Worm (Caenorhabditis elegans) whole organism, L1 larva: ENCODE measurements around the gene C45G9.11.
A peak's percentile ranks its signal among the peaks of the same experiment; 100 is the strongest.

Experiments used
- C34B4.2 ChIP-seq: sonication (generic microtip); optimal IDR thresholded peaks from 2 replicates; lab custom pipeline; 2017; ENCODE audit warnings: mild to moderate bottlenecking, missing genetic modification characterization, missing compliant biosample characterization
- F16B12.6 ChIP-seq: fragments of 150-350 bp; optimal IDR thresholded peaks from 2 replicates; lab custom pipeline; 2014; ENCODE audit warnings: missing biosample characterization, missing genetic modification characterization
- Y116A8C.19 ChIP-seq: sonication (generic microtip); optimal IDR thresholded peaks from 2 replicates; lab custom pipeline; 2016; ENCODE audit warnings: missing compliant biosample characterization, missing genetic modification characterization, borderline replicate concordance
- aha-1 ChIP-seq: fragments of 150-350 bp; optimal IDR thresholded peaks from 2 replicates; lab custom pipeline; 2014; ENCODE audit warnings: missing biosample characterization, missing genetic modification characterization
- aly-2 ChIP-seq: fragments of 150-350 bp; optimal IDR thresholded peaks from 2 replicates; lab custom pipeline; 2014; ENCODE audit warnings: missing biosample characterization, missing genetic modification characterization
- blmp-1 ChIP-seq: fragments of 150-350 bp; optimal IDR thresholded peaks from 2 replicates; lab custom pipeline; 2014; ENCODE audit warnings: missing biosample characterization, missing genetic modification characterization
- ceh-82 ChIP-seq, 3 experiments: fragments of 150-350 bp in 1 of 3; sonication (generic microtip) in 2 of 3; optimal IDR thresholded peaks; 2 replicates each; lab custom pipeline; 2014 to 2017; ENCODE audit warnings: missing biosample characterization in 3 of 3, missing genetic modification characterization in 3 of 3
- ceh-88 ChIP-seq: fragments of 200-800 bp; sonication (Bioruptor generic); IDR thresholded peaks from 2 replicates; pipeline ENCODE4 v1.3.6; 2022; ENCODE audit warnings: missing genetic modification characterization, missing compliant biosample characterization
- ces-1 ChIP-seq: fragments of 150-350 bp; optimal IDR thresholded peaks from 2 replicates; lab custom pipeline; 2014; ENCODE audit warnings: missing biosample characterization, missing genetic modification reagents, missing genetic modification characterization
- dsc-1 ChIP-seq: sonication (generic microtip); optimal IDR thresholded peaks from 2 replicates; lab custom pipeline; 2016; ENCODE audit warnings: mild to moderate bottlenecking, missing genetic modification characterization, missing compliant biosample characterization
- efl-1 ChIP-seq, 4 experiments: fragments of 150-350 bp; optimal IDR thresholded peaks in 3 of 4; peaks in 1 of 4; 1 replicate in 1 of 4; 2 replicates in 3 of 4; lab custom pipeline; 2014; ENCODE audit warnings: missing biosample characterization in 2 of 4, missing genetic modification characterization in 2 of 4, missing genetic modification reagents in 2 of 4
- egl-27 ChIP-seq, 2 experiments: fragments of 150-350 bp in 1 of 2; sonication (generic microtip); optimal IDR thresholded peaks; 3 replicates each; lab custom pipeline; 2017 to 2018; ENCODE audit warnings: missing biosample characterization in 2 of 2, missing genetic modification characterization in 2 of 2, missing genetic modification reagents in 2 of 2
- elt-3 ChIP-seq, 6 experiments: fragments of 150-350 bp in 1 of 6; sonication (generic microtip); optimal IDR thresholded peaks; 2 replicates each; lab custom pipeline; 2017 to 2018; ENCODE audit warnings: missing biosample characterization in 6 of 6, missing genetic modification characterization in 6 of 6, inconsistent platforms in 1 of 6
- ets-5 ChIP-seq: fragments of 200-800 bp; sonication (Bioruptor generic); IDR thresholded peaks from 2 replicates; pipeline ENCODE4 v1.3.6; 2022; ENCODE audit warnings: missing genetic modification characterization, missing compliant biosample characterization
- fkh-10 ChIP-seq: sonication (generic microtip); optimal IDR thresholded peaks from 2 replicates; lab custom pipeline; 2017; ENCODE audit warnings: missing biosample characterization, missing genetic modification reagents, missing genetic modification characterization
- fkh-8 ChIP-seq: sonication (generic microtip); optimal IDR thresholded peaks from 2 replicates; lab custom pipeline; 2016; ENCODE audit warnings: mild to moderate bottlenecking, missing genetic modification characterization, missing compliant biosample characterization
- grh-1 ChIP-seq: fragments of 200-800 bp; sonication (Bioruptor generic); IDR thresholded peaks from 2 replicates; pipeline ENCODE4 v1.3.6; 2022; ENCODE audit warnings: missing genetic modification reagents, missing genetic modification characterization, missing compliant biosample characterization
- hpl-2 ChIP-seq: fragments of 150-350 bp; optimal IDR thresholded peaks from 2 replicates; lab custom pipeline; 2014; ENCODE audit warnings: missing biosample characterization, missing genetic modification reagents, missing genetic modification characterization
- irx-1 ChIP-seq: sonication (generic microtip); optimal IDR thresholded peaks from 2 replicates; lab custom pipeline; 2016; ENCODE audit warnings: missing genetic modification characterization, missing compliant biosample characterization
- isw-1 ChIP-seq: fragments of 200-800 bp; sonication (Bioruptor generic); IDR thresholded peaks from 2 replicates; pipeline ENCODE4 v1.3.6; 2022; ENCODE audit warnings: missing genetic modification characterization, missing compliant biosample characterization
- jun-1 ChIP-seq: fragments of 150-350 bp; optimal IDR thresholded peaks from 2 replicates; lab custom pipeline; 2014; ENCODE audit warnings: missing biosample characterization, missing genetic modification reagents, missing genetic modification characterization
- lin-13 ChIP-seq: fragments of 150-350 bp; optimal IDR thresholded peaks from 2 replicates; lab custom pipeline; 2014; ENCODE audit warnings: missing biosample characterization, missing genetic modification reagents, missing genetic modification characterization
- lin-15B ChIP-seq: fragments of 150-350 bp; sonication (generic microtip); optimal IDR thresholded peaks from 3 replicates; lab custom pipeline; 2014; ENCODE audit warnings: missing biosample characterization, missing genetic modification characterization
- lin-39 ChIP-seq: fragments of 150-350 bp; optimal IDR thresholded peaks from 2 replicates; lab custom pipeline; 2014; ENCODE audit warnings: missing biosample characterization, missing genetic modification reagents, missing genetic modification characterization
- lir-3 ChIP-seq: sonication (generic microtip); optimal IDR thresholded peaks from 2 replicates; lab custom pipeline; 2016; ENCODE audit warnings: mild to moderate bottlenecking, missing genetic modification characterization, moderate library complexity, missing compliant biosample characterization; ENCODE audit not compliant: poor library complexity
- mdl-1 ChIP-seq, 2 experiments: fragments of 150-350 bp; optimal IDR thresholded peaks; 2 replicates each; lab custom pipeline; 2014 to 2017; ENCODE audit warnings: missing biosample characterization in 2 of 2, missing genetic modification characterization in 2 of 2, inconsistent platforms in 1 of 2
- mep-1 ChIP-seq: fragments of 150-350 bp; optimal IDR thresholded peaks from 2 replicates; lab custom pipeline; 2014; ENCODE audit warnings: missing biosample characterization, missing genetic modification characterization
- nhr-11 ChIP-seq: fragments of 150-350 bp; optimal IDR thresholded peaks from 2 replicates; lab custom pipeline; 2014; ENCODE audit warnings: missing biosample characterization, missing genetic modification characterization
- nhr-12 ChIP-seq: sonication (generic microtip); optimal IDR thresholded peaks from 2 replicates; lab custom pipeline; 2017; ENCODE audit warnings: missing biosample characterization, missing genetic modification characterization
- nhr-19 ChIP-seq: fragments of 200-800 bp; sonication (Bioruptor generic); conservative IDR thresholded peaks from 2 replicates; pipeline ENCODE4 v1.3.6; 2022; ENCODE audit warnings: missing genetic modification characterization, missing compliant biosample characterization
- nhr-47 ChIP-seq: sonication (generic microtip); optimal IDR thresholded peaks from 2 replicates; lab custom pipeline; 2016; ENCODE audit warnings: mild to moderate bottlenecking, missing genetic modification characterization, moderate library complexity, missing compliant biosample characterization
- nhr-85 ChIP-seq: sonication (generic microtip); peaks from one replicate; lab custom pipeline; 2016; ENCODE audit warnings: missing genetic modification characterization, inconsistent platforms, missing compliant biosample characterization
- nhr-90 ChIP-seq: sonication (generic microtip); optimal IDR thresholded peaks from 2 replicates; lab custom pipeline; 2016; ENCODE audit warnings: mild to moderate bottlenecking, missing genetic modification characterization, missing compliant biosample characterization; ENCODE audit not compliant: poor library complexity
- pag-3 ChIP-seq: sonication (generic microtip); optimal IDR thresholded peaks from 2 replicates; lab custom pipeline; 2017; ENCODE audit warnings: missing genetic modification characterization, mild to moderate bottlenecking, missing compliant biosample characterization, antibody characterized with exemption, borderline replicate concordance; ENCODE audit not compliant: insufficient read depth
- pax-3 ChIP-seq: fragments of 200-800 bp; sonication (Bioruptor generic); optimal IDR thresholded peaks from 2 replicates; lab custom pipeline; 2018; ENCODE audit warnings: mild to moderate bottlenecking, missing genetic modification characterization, moderate library complexity, missing compliant biosample characterization
- pqm-1 ChIP-seq: sonication (generic microtip); optimal IDR thresholded peaks from 3 replicates; lab custom pipeline; 2017; ENCODE audit warnings: missing biosample characterization, missing genetic modification characterization
- snpc-4 ChIP-seq: fragments of 150-350 bp; optimal IDR thresholded peaks from 2 replicates; lab custom pipeline; 2014; ENCODE audit warnings: missing biosample characterization, missing genetic modification characterization
- snu-23 ChIP-seq: sonication (generic microtip); optimal IDR thresholded peaks from 2 replicates; lab custom pipeline; 2016; ENCODE audit warnings: missing genetic modification characterization, missing compliant biosample characterization
- sox-4 ChIP-seq: sonication (generic microtip); optimal IDR thresholded peaks from 2 replicates; lab custom pipeline; 2016; ENCODE audit warnings: missing genetic modification characterization, missing compliant biosample characterization
- sptf-1 ChIP-seq: fragments of 150-350 bp; optimal IDR thresholded peaks from 2 replicates; lab custom pipeline; 2014; ENCODE audit warnings: missing biosample characterization, missing genetic modification characterization
- sup-37 ChIP-seq: fragments of 200-800 bp; sonication (Bioruptor generic); optimal IDR thresholded peaks from 2 replicates; lab custom pipeline; 2018; ENCODE audit warnings: mild to moderate bottlenecking, missing genetic modification characterization, missing compliant biosample characterization
- tbx-2 ChIP-seq: sonication (generic microtip); optimal IDR thresholded peaks from 2 replicates; lab custom pipeline; 2016; ENCODE audit warnings: missing genetic modification characterization, missing compliant biosample characterization
- tlp-1 ChIP-seq: fragments of 150-350 bp; optimal IDR thresholded peaks from 2 replicates; lab custom pipeline; 2014; ENCODE audit warnings: missing biosample characterization, missing genetic modification characterization
- unc-130 ChIP-seq: fragments of 150-350 bp; optimal IDR thresholded peaks from 2 replicates; lab custom pipeline; 2017; ENCODE audit warnings: missing biosample characterization, missing genetic modification characterization, inconsistent platforms
- unc-30 ChIP-seq: sonication (generic microtip); optimal IDR thresholded peaks from 2 replicates; lab custom pipeline; 2017; ENCODE audit warnings: missing biosample characterization, missing genetic modification characterization
- unc-62 ChIP-seq: fragments of 150-350 bp; optimal IDR thresholded peaks from 2 replicates; lab custom pipeline; 2014; ENCODE audit warnings: missing biosample characterization, missing genetic modification reagents, missing genetic modification characterization
- unc-98 ChIP-seq: fragments of 200-800 bp; sonication (Bioruptor generic); IDR thresholded peaks from 2 replicates; pipeline ENCODE4 v1.3.6; 2022; ENCODE audit warnings: missing genetic modification characterization, missing compliant biosample characterization
- vab-15 ChIP-seq: sonication (generic microtip); optimal IDR thresholded peaks from 2 replicates; lab custom pipeline; 2017; ENCODE audit warnings: missing genotype, mild to moderate bottlenecking, missing genetic modification characterization, missing compliant biosample characterization
- zag-1 ChIP-seq: fragments of 150-350 bp; optimal IDR thresholded peaks from 2 replicates; lab custom pipeline; 2014; ENCODE audit warnings: missing biosample characterization, missing genetic modification characterization
- zip-4 ChIP-seq: fragments of 200-800 bp; sonication (Bioruptor generic); optimal IDR thresholded peaks from 2 replicates; lab custom pipeline; 2018; ENCODE audit warnings: mild to moderate bottlenecking, missing genetic modification characterization, moderate library complexity, missing compliant biosample characterization
- ztf-11 ChIP-seq, 2 experiments: sonication (generic microtip); optimal IDR thresholded peaks; 2 replicates each; lab custom pipeline; 2016 to 2017; ENCODE audit warnings: missing genetic modification characterization in 2 of 2, missing biosample characterization in 1 of 2, missing compliant biosample characterization in 1 of 2

The C45G9.11 gene

DNA sequence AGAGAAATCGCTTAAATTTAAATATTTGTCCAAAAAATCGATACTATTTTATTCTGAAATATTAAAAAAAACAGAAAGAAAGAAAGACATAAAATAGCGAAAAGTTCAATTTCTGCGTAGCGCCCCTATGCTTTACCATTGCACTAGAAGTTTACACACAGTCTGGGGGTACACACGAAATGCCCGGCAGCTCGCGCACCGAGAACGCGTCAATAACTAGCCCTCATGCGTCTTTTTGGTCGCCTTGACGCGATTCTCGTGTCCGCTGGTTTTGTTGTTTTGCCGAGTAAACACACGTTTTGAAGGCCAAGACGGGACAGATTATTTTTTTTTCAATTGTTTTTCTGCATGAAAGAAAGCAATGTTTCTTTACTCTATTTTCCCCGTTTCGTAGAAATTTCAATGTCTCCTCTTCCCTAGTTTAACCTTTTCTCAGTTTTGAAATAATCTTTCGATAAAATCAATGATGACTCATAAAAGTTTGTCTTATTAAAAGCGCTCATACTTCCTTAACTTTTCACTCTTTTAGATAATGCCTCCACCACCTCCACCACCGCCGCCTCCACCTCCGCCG lies 50.3 kb downstream of the C45G9.11 start, which contains the start of gene wip-1 (continued):
- TF ChIP-seq nhr-12 (tag; lab: Kevin White, UChicago) (peak; percentile 11), unc-98 (GFP tag; lab: Robert Waterston, UW) (peak; percentile 19; the same call in 1 of the 2 replicates), jun-1 (tag; lab: Kevin White, UChicago) (peak; percentile 97), ces-1 (GFP tag; lab: Kevin White, UChicago) (no peak), tbx-2 (tag; lab: Kevin White, UChicago) (peak; percentile 99), Y116A8C.19 (no peak), efl-1 (optimal IDR thresholded peaks at IDR 0.05; lab: Kevin White, UChicago) (peak; percentile 94 to 95), efl-1 (GFP tag; optimal IDR thresholded peaks at IDR 0.05 in 1 of 2; lab: Kevin White, UChicago) (peak; percentile 86 to 99), zip-4 (peak; percentile 88), nhr-85 (tag; lab: Kevin White, UChicago) (peak; percentile 99), irx-1 (tag; lab: Kevin White, UChicago) (peak; percentile 96), vab-15 (peak; percentile 76), hpl-2 (GFP tag; lab: Kevin White, UChicago) (peak; percentile 90), aha-1 (tag; lab: Kevin White, UChicago) (peak; percentile 96), tlp-1 (tag; lab: Kevin White, UChicago) (no peak), snpc-4 (tag; lab: Kevin White, UChicago) (peak; percentile 92), lin-15B (tag; lab: Kevin White, UChicago) (peak; percentile 84), lir-3 (tag; lab: Kevin White, UChicago) (peak; percentile 91), blmp-1 (tag; lab: Kevin White, UChicago) (peak; percentile 90), pqm-1 (peak; percentile 37), nhr-11 (tag; lab: Kevin White, UChicago) (peak; percentile 83), unc-130 (tag; lab: Kevin White, UChicago) (peak; percentile 100), unc-30 (tag; lab: Kevin White, UChicago) (no peak), lin-13 (GFP tag; lab: Kevin White, UChicago) (peak; percentile 98), nhr-19 (GFP tag; lab: Robert Waterston, UW) (peak; percentile 98), snu-23 (GFP tag; lab: Kevin White, UChicago) (peak; percentile 99), F16B12.6 (tag; lab: Kevin White, UChicago) (peak; percentile 71), C34B4.2 (tag; lab: Kevin White, UChicago) (peak; percentile 34), pag-3 (tag; lab: Kevin White, UChicago) (peak; percentile 44), egl-27 (tag; optimal IDR thresholded peaks at IDR 0.05; lab: Kevin White, UChicago) (peak; percentile 12 to 18), grh-1 (GFP tag; lab: Robert Waterston, UW) (peak; percentile 97), mep-1 (tag; lab: Kevin White, UChicago) (peak; percentile 99), mdl-1 (tag; optimal IDR thresholded peaks at IDR 0.05; lab: Kevin White, UChicago) (peak in 1 of 2 experiments; percentile 98), sup-37 (GFP tag; lab: Kevin White, UChicago) (peak; percentile 93), lin-39 (tag; lab: Kevin White, UChicago) (peak; percentile 86), fkh-8 (peak; percentile 98), ztf-11 (tag; optimal IDR thresholded peaks at IDR 0.05; lab: Kevin White, UChicago) (peak in 1 of 2 experiments; percentile 95), ceh-82 (tag; optimal IDR thresholded peaks at IDR 0.05; lab: Kevin White, UChicago) (peak; percentile 96 to 99 (median 97)), dsc-1 (tag; lab: Kevin White, UChicago) (peak; percentile 98), nhr-47 (tag; lab: Kevin White, UChicago) (peak; percentile 99), sox-4 (tag; lab: Kevin White, UChicago) (peak; percentile 93), zag-1 (peak; percentile 57), aly-2 (peak; percentile 88), isw-1 (GFP tag; lab: Robert Waterston, UW) (peak; percentile 97), elt-3 (tag; optimal IDR thresholded peaks at IDR 0.05; lab: Kevin White, UChicago) (peak in 5 of 6 experiments; percentile 48 to 96 (median 90)), ceh-88 (peak; percentile 95), nhr-90 (peak; percentile 99), fkh-10 (GFP tag; lab: Kevin White, UChicago) (peak; percentile 95), sptf-1 (tag; lab: Kevin White, UChicago) (no peak), pax-3 (tag; lab: Kevin White, UChicago) (peak; percentile 94), ets-5 (GFP tag; lab: Robert Waterston, UW) (no peak), unc-62 (GFP tag; lab: Kevin White, UChicago) (peak; percentile 23)
